Worm (Caenorhabditis elegans) whole organism, L1 larva: Measurements from ENCODE around the gene F12F6.7.

Experiments
- C34B4.2 ChIP-seq: sonication (generic microtip); optimal IDR thresholded peaks from 2 replicates; lab custom pipeline; 2017; ENCODE audit warnings: mild to moderate bottlenecking, missing genetic modification characterization, missing compliant biosample characterization
- F16B12.6 ChIP-seq: fragments of 150-350 bp; optimal IDR thresholded peaks from 2 replicates; lab custom pipeline; 2014; ENCODE audit warnings: missing biosample characterization, missing genetic modification characterization
- aha-1 ChIP-seq: fragments of 150-350 bp; optimal IDR thresholded peaks from 2 replicates; lab custom pipeline; 2014; ENCODE audit warnings: missing biosample characterization, missing genetic modification characterization
- ama-1 ChIP-seq: fragments of 150-350 bp; optimal IDR thresholded peaks from 2 replicates; lab custom pipeline; 2014
- blmp-1 ChIP-seq: fragments of 150-350 bp; optimal IDR thresholded peaks from 2 replicates; lab custom pipeline; 2014; ENCODE audit warnings: missing biosample characterization, missing genetic modification characterization
- ceh-82 ChIP-seq, 3 experiments: fragments of 150-350 bp in 1 of 3; sonication (generic microtip) in 2 of 3; optimal IDR thresholded peaks; 2 replicates each; lab custom pipeline; 2014 to 2017; ENCODE audit warnings: missing biosample characterization in 3 of 3, missing genetic modification characterization in 3 of 3
- ces-1 ChIP-seq: fragments of 150-350 bp; optimal IDR thresholded peaks from 2 replicates; lab custom pipeline; 2014; ENCODE audit warnings: missing biosample characterization, missing genetic modification reagents, missing genetic modification characterization
- dpl-1 ChIP-seq, 3 experiments: fragments of 150-350 bp in 2 of 3; sonication (generic microtip) in 1 of 3; optimal IDR thresholded peaks; 2 replicates each; lab custom pipeline; 2014 to 2017; ENCODE audit warnings: missing biosample characterization in 3 of 3, missing genetic modification characterization in 3 of 3, missing genetic modification reagents in 3 of 3
- efl-1 ChIP-seq, 4 experiments: fragments of 150-350 bp; optimal IDR thresholded peaks in 3 of 4; peaks in 1 of 4; 1 replicate in 1 of 4; 2 replicates in 3 of 4; lab custom pipeline; 2014; ENCODE audit warnings: missing biosample characterization in 2 of 4, missing genetic modification characterization in 2 of 4, missing genetic modification reagents in 2 of 4
- egl-13 ChIP-seq: sonication (generic microtip); optimal IDR thresholded peaks from 2 replicates; lab custom pipeline; 2016; ENCODE audit warnings: missing genotype, missing genetic modification reagents, missing genetic modification characterization, missing compliant biosample characterization
- elt-3 ChIP-seq, 6 experiments: fragments of 150-350 bp in 1 of 6; sonication (generic microtip); optimal IDR thresholded peaks; 2 replicates each; lab custom pipeline; 2017 to 2018; ENCODE audit warnings: missing biosample characterization in 6 of 6, missing genetic modification characterization in 6 of 6, inconsistent platforms in 1 of 6
- ets-5 ChIP-seq: fragments of 200-800 bp; sonication (Bioruptor generic); IDR thresholded peaks from 2 replicates; pipeline ENCODE4 v1.3.6; 2022; ENCODE audit warnings: missing genetic modification characterization, missing compliant biosample characterization
- fkh-4 ChIP-seq: sonication (generic microtip); optimal IDR thresholded peaks from 2 replicates; lab custom pipeline; 2016; ENCODE audit warnings: missing compliant biosample characterization, missing genetic modification characterization, borderline replicate concordance
- fkh-8 ChIP-seq: sonication (generic microtip); optimal IDR thresholded peaks from 2 replicates; lab custom pipeline; 2016; ENCODE audit warnings: mild to moderate bottlenecking, missing genetic modification characterization, missing compliant biosample characterization
- fos-1 ChIP-seq: fragments of 150-350 bp; optimal IDR thresholded peaks from 2 replicates; lab custom pipeline; 2014; ENCODE audit warnings: missing biosample characterization, missing genetic modification characterization
- grh-1 ChIP-seq: fragments of 200-800 bp; sonication (Bioruptor generic); IDR thresholded peaks from 2 replicates; pipeline ENCODE4 v1.3.6; 2022; ENCODE audit warnings: missing genetic modification reagents, missing genetic modification characterization, missing compliant biosample characterization
- hpl-2 ChIP-seq: fragments of 150-350 bp; optimal IDR thresholded peaks from 2 replicates; lab custom pipeline; 2014; ENCODE audit warnings: missing biosample characterization, missing genetic modification reagents, missing genetic modification characterization
- jun-1 ChIP-seq: fragments of 150-350 bp; optimal IDR thresholded peaks from 2 replicates; lab custom pipeline; 2014; ENCODE audit warnings: missing biosample characterization, missing genetic modification reagents, missing genetic modification characterization
- lin-13 ChIP-seq: fragments of 150-350 bp; optimal IDR thresholded peaks from 2 replicates; lab custom pipeline; 2014; ENCODE audit warnings: missing biosample characterization, missing genetic modification reagents, missing genetic modification characterization
- lin-15B ChIP-seq: fragments of 150-350 bp; sonication (generic microtip); optimal IDR thresholded peaks from 3 replicates; lab custom pipeline; 2014; ENCODE audit warnings: missing biosample characterization, missing genetic modification characterization
- lin-35 ChIP-seq, 2 experiments: fragments of 150-350 bp; optimal IDR thresholded peaks; 2 replicates each; lab custom pipeline; 2014; ENCODE audit warnings: missing biosample characterization in 2 of 2, missing genetic modification characterization in 2 of 2, missing genetic modification reagents in 2 of 2
- lir-3 ChIP-seq: sonication (generic microtip); optimal IDR thresholded peaks from 2 replicates; lab custom pipeline; 2016; ENCODE audit warnings: mild to moderate bottlenecking, missing genetic modification characterization, moderate library complexity, missing compliant biosample characterization; ENCODE audit not compliant: poor library complexity
- lsy-2 ChIP-seq, 2 experiments: fragments of 150-350 bp; optimal IDR thresholded peaks; 2 replicates each; lab custom pipeline; 2014; ENCODE audit warnings: missing biosample characterization in 2 of 2, missing genetic modification characterization in 2 of 2
- mab-9 ChIP-seq: fragments of 200-800 bp; sonication (Bioruptor generic); IDR thresholded peaks from 2 replicates; pipeline ENCODE4 v1.3.6; 2022; ENCODE audit warnings: missing genetic modification reagents, missing genetic modification characterization, missing compliant biosample characterization
- mdl-1 ChIP-seq, 2 experiments: fragments of 150-350 bp; optimal IDR thresholded peaks; 2 replicates each; lab custom pipeline; 2014 to 2017; ENCODE audit warnings: missing biosample characterization in 2 of 2, missing genetic modification characterization in 2 of 2, inconsistent platforms in 1 of 2
- mef-2 ChIP-seq: fragments of 150-350 bp; optimal IDR thresholded peaks from 2 replicates; lab custom pipeline; 2014; ENCODE audit warnings: missing biosample characterization, missing genetic modification characterization
- mep-1 ChIP-seq: fragments of 150-350 bp; optimal IDR thresholded peaks from 2 replicates; lab custom pipeline; 2014; ENCODE audit warnings: missing biosample characterization, missing genetic modification characterization
- nhr-12 ChIP-seq: sonication (generic microtip); optimal IDR thresholded peaks from 2 replicates; lab custom pipeline; 2017; ENCODE audit warnings: missing biosample characterization, missing genetic modification characterization
- nhr-19 ChIP-seq: fragments of 200-800 bp; sonication (Bioruptor generic); conservative IDR thresholded peaks from 2 replicates; pipeline ENCODE4 v1.3.6; 2022; ENCODE audit warnings: missing genetic modification characterization, missing compliant biosample characterization
- nhr-20 ChIP-seq: sonication (generic microtip); optimal IDR thresholded peaks from 2 replicates; lab custom pipeline; 2016; ENCODE audit warnings: mild to moderate bottlenecking, missing genetic modification characterization, missing compliant biosample characterization
- nhr-71 ChIP-seq: sonication (generic microtip); optimal IDR thresholded peaks from 2 replicates; lab custom pipeline; 2016; ENCODE audit warnings: mild to moderate bottlenecking, missing genetic modification characterization, moderate library complexity, missing compliant biosample characterization
- nhr-76 ChIP-seq: sonication (generic microtip); optimal IDR thresholded peaks from 2 replicates; lab custom pipeline; 2017; ENCODE audit warnings: missing biosample characterization, missing genetic modification characterization
- nhr-84 ChIP-seq: sonication (generic microtip); optimal IDR thresholded peaks from 2 replicates; lab custom pipeline; 2017; ENCODE audit warnings: missing biosample characterization, missing genetic modification characterization
- nhr-90 ChIP-seq: sonication (generic microtip); optimal IDR thresholded peaks from 2 replicates; lab custom pipeline; 2016; ENCODE audit warnings: mild to moderate bottlenecking, missing genetic modification characterization, missing compliant biosample characterization; ENCODE audit not compliant: poor library complexity
- pag-3 ChIP-seq: sonication (generic microtip); optimal IDR thresholded peaks from 2 replicates; lab custom pipeline; 2017; ENCODE audit warnings: missing genetic modification characterization, mild to moderate bottlenecking, missing compliant biosample characterization, antibody characterized with exemption, borderline replicate concordance; ENCODE audit not compliant: insufficient read depth
- pqm-1 ChIP-seq: sonication (generic microtip); optimal IDR thresholded peaks from 3 replicates; lab custom pipeline; 2017; ENCODE audit warnings: missing biosample characterization, missing genetic modification characterization
- rnt-1 ChIP-seq: sonication (generic microtip); optimal IDR thresholded peaks from 2 replicates; lab custom pipeline; 2016; ENCODE audit warnings: mild to moderate bottlenecking, missing genetic modification characterization, moderate library complexity, missing compliant biosample characterization
- skn-1 ChIP-seq: fragments of 150-350 bp; optimal IDR thresholded peaks from 2 replicates; lab custom pipeline; 2014; ENCODE audit warnings: missing biosample characterization, missing genetic modification characterization
- snpc-4 ChIP-seq: fragments of 150-350 bp; optimal IDR thresholded peaks from 2 replicates; lab custom pipeline; 2014; ENCODE audit warnings: missing biosample characterization, missing genetic modification characterization
- snu-23 ChIP-seq: sonication (generic microtip); optimal IDR thresholded peaks from 2 replicates; lab custom pipeline; 2016; ENCODE audit warnings: missing genetic modification characterization, missing compliant biosample characterization
- sptf-1 ChIP-seq: fragments of 150-350 bp; optimal IDR thresholded peaks from 2 replicates; lab custom pipeline; 2014; ENCODE audit warnings: missing biosample characterization, missing genetic modification characterization
- sup-37 ChIP-seq: fragments of 200-800 bp; sonication (Bioruptor generic); optimal IDR thresholded peaks from 2 replicates; lab custom pipeline; 2018; ENCODE audit warnings: mild to moderate bottlenecking, missing genetic modification characterization, missing compliant biosample characterization
- swsn-7 ChIP-seq: sonication (generic microtip); optimal IDR thresholded peaks from 2 replicates; lab custom pipeline; 2016; ENCODE audit warnings: missing genetic modification characterization, missing compliant biosample characterization
- tlp-1 ChIP-seq: fragments of 150-350 bp; optimal IDR thresholded peaks from 2 replicates; lab custom pipeline; 2014; ENCODE audit warnings: missing biosample characterization, missing genetic modification characterization
- unc-130 ChIP-seq: fragments of 150-350 bp; optimal IDR thresholded peaks from 2 replicates; lab custom pipeline; 2017; ENCODE audit warnings: missing biosample characterization, missing genetic modification characterization, inconsistent platforms
- unc-30 ChIP-seq: sonication (generic microtip); optimal IDR thresholded peaks from 2 replicates; lab custom pipeline; 2017; ENCODE audit warnings: missing biosample characterization, missing genetic modification characterization
- unc-98 ChIP-seq: fragments of 200-800 bp; sonication (Bioruptor generic); IDR thresholded peaks from 2 replicates; pipeline ENCODE4 v1.3.6; 2022; ENCODE audit warnings: missing genetic modification characterization, missing compliant biosample characterization
- vab-15 ChIP-seq: sonication (generic microtip); optimal IDR thresholded peaks from 2 replicates; lab custom pipeline; 2017; ENCODE audit warnings: missing genotype, mild to moderate bottlenecking, missing genetic modification characterization, missing compliant biosample characterization
- zag-1 ChIP-seq: fragments of 150-350 bp; optimal IDR thresholded peaks from 2 replicates; lab custom pipeline; 2014; ENCODE audit warnings: missing biosample characterization, missing genetic modification characterization
- ztf-4 ChIP-seq: fragments of 150-350 bp; optimal IDR thresholded peaks from 2 replicates; lab custom pipeline; 2014; ENCODE audit warnings: missing biosample characterization, missing genetic modification characterization

F12F6.7 gene

DNA sequence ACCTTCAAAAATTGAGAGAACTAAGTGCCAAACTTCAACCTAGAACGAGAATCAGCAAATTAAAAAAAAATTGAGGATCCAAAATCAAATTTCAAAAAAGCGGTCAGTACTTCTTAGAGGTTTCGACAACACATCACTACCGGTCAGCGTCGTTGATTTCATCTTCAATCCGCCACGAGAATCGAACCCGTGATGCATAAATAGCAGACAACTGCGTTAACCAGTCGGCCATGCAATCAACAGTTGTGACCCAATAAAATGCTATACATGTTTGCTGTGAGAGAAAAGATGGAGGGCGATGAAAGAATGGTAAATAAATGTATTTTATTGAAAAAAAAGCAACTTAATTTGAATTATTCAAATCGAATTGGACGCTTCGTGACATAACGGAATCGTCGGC, 11.9 kb downstream of the F12F6.7 start (continued):
- TF ChIP-seq lir-3 (tag; lab: Kevin White, UChicago): peak; percentile 72
- peak; percentile 14 for TF ChIP-seq hpl-2 (GFP tag; lab: Kevin White, UChicago)
- peak; percentile 77 for TF ChIP-seq nhr-20 (tag; lab: Kevin White, UChicago)
- TF ChIP-seq skn-1 (tag; lab: Kevin White, UChicago): peak; percentile 43
- peak; percentile 73 for TF ChIP-seq fos-1
- no peak for TF ChIP-seq zag-1 (tag; lab: Kevin White, UChicago)
- TF ChIP-seq nhr-71 (tag; lab: Kevin White, UChicago): peak; percentile 85
- no peak for TF ChIP-seq nhr-84 (tag; lab: Kevin White, UChicago)
- no peak for TF ChIP-seq mab-9 (GFP tag; lab: Robert Waterston, UW)
- peak in 5 of 6 experiments; percentile 17 to 84 (median 58) for TF ChIP-seq elt-3 (tag; optimal IDR thresholded peaks at IDR 0.05; lab: Kevin White, UChicago)
- peak; percentile 49 to 79 (median 65) for TF ChIP-seq ceh-82 (tag; optimal IDR thresholded peaks at IDR 0.05; lab: Kevin White, UChicago)
- no peak for TF ChIP-seq tlp-1 (tag; lab: Kevin White, UChicago)
- TF ChIP-seq blmp-1: peak; percentile 52
- TF ChIP-seq lin-15B (tag; lab: Kevin White, UChicago): peak; percentile 20
- TF ChIP-seq mep-1 (tag; lab: Kevin White, UChicago): peak; percentile 95
- peak; percentile 18 for TF ChIP-seq egl-13 (tag; lab: Kevin White, UChicago)
- TF ChIP-seq ces-1: no peak
- no peak for TF ChIP-seq nhr-12
- TF ChIP-seq pag-3 (tag; lab: Kevin White, UChicago): no peak
- no peak for TF ChIP-seq pqm-1 (tag; lab: Kevin White, UChicago)
- TF ChIP-seq lin-35 (GFP tag; optimal IDR thresholded peaks at IDR 0.05; lab: Kevin White, UChicago): peak; percentile 71 to 88
- peak; percentile 77 for TF ChIP-seq jun-1
- TF ChIP-seq rnt-1: peak; percentile 91
- peak; percentile 27 for TF ChIP-seq ztf-4 (tag; lab: Kevin White, UChicago)
- no peak for TF ChIP-seq sptf-1 (tag; lab: Kevin White, UChicago)
- TF ChIP-seq nhr-19 (GFP tag; lab: Robert Waterston, UW): peak; percentile 73
- no peak for TF ChIP-seq aha-1 (tag; lab: Kevin White, UChicago)
- no peak for TF ChIP-seq snpc-4 (tag; lab: Kevin White, UChicago)
- peak; percentile 55 for TF ChIP-seq lin-13
- TF ChIP-seq mdl-1 (tag; optimal IDR thresholded peaks at IDR 0.05; lab: Kevin White, UChicago): peak in 1 of 2 experiments; percentile 89
- TF ChIP-seq fkh-4 (tag; lab: Kevin White, UChicago): no peak
- no peak for TF ChIP-seq ets-5 (GFP tag; lab: Robert Waterston, UW)
- no peak for TF ChIP-seq sup-37 (GFP tag; lab: Kevin White, UChicago)
- TF ChIP-seq nhr-90 (tag; lab: Kevin White, UChicago): peak; percentile 86
- no peak for TF ChIP-seq grh-1 (GFP tag; lab: Robert Waterston, UW)
- TF ChIP-seq F16B12.6 (tag; lab: Kevin White, UChicago): peak; percentile 28
- TF ChIP-seq unc-30 (tag; lab: Kevin White, UChicago): no peak
- TF ChIP-seq lsy-2 (tag; optimal IDR thresholded peaks at IDR 0.05; lab: Kevin White, UChicago): peak; percentile 65 to 87
- TF ChIP-seq unc-130: peak; percentile 86
- peak; percentile 92 for TF ChIP-seq snu-23 (GFP tag; lab: Kevin White, UChicago)
- TF ChIP-seq mef-2 (tag; lab: Kevin White, UChicago): no peak
- no peak for TF ChIP-seq nhr-76 (tag; lab: Kevin White, UChicago)
- TF ChIP-seq dpl-1 (GFP tag; optimal IDR thresholded peaks at IDR 0.05; lab: Kevin White, UChicago): peak; percentile 36 to 69 (median 67)
- TF ChIP-seq swsn-7 (tag; lab: Kevin White, UChicago): peak; percentile 80
- TF ChIP-seq ama-1 (lab: Kevin White, UChicago): peak; percentile 26
- no peak for TF ChIP-seq C34B4.2 (tag; lab: Kevin White, UChicago)
- TF ChIP-seq fkh-8 (tag; lab: Kevin White, UChicago): peak; percentile 37
- peak; percentile 61 to 74 for TF ChIP-seq efl-1 (optimal IDR thresholded peaks at IDR 0.05; lab: Kevin White, UChicago)
- TF ChIP-seq efl-1 (GFP tag; optimal IDR thresholded peaks at IDR 0.05 in 1 of 2; lab: Kevin White, UChicago): peak; percentile 60 to 97
- no peak for TF ChIP-seq unc-98
- peak; percentile 12 for TF ChIP-seq vab-15 (tag; lab: Kevin White, UChicago)
